Fruit fly (Drosophila melanogaster) whole organism: ENCODE results near the gene PolE2.

Source experiments
- psq ChIP-seq: fragments of >200 bp; optimal IDR thresholded peaks from 2 replicates; lab custom pipeline; 2017
- usp ChIP-seq: fragments of >200 bp; optimal IDR thresholded peaks from 2 replicates; lab custom pipeline; 2017; ENCODE audit warnings: missing biosample characterization, missing genetic modification characterization, mixed read lengths

dm6 chr3L:5926015-5926988 lies 29.1 kb upstream of the PolE2 start:
- no peak for TF ChIP-seq psq (lab: Kevin White, UChicago)
- no peak for TF ChIP-seq usp (GFP tag; lab: Kevin White, UChicago)
